Worm (Caenorhabditis elegans): ENCODE results near the gene ZK185.1.

DNA sequence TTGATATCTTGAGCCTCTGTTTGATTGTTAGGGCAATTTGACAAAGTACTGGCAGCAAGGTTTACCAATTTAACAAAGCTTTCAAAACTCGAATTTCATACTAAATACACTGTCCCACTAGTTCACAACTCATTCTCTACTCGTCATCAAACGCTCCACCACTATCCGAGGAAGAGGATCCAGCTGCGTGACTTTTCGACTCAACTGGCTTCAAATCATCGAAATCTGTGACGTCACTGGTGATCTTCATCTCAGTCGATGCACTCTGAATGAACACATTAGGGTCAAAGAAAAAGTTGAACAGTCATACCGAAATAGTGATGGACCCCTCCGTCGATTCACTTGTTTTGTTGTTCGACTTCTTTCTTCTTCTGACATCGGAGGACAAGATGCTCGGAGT, 17.5 kb downstream of the ZK185.1 start:
- TF ChIP-seq him-1 (tag; optimal IDR thresholded peaks at IDR 0.05): no peak
- no peak for TF ChIP-seq W03F9.2 (tag; optimal IDR thresholded peaks at IDR 0.05)
- TF ChIP-seq dao-5 (tag; optimal IDR thresholded peaks at IDR 0.05): no peak

Measured in whole organism, L4/young adult.